Fruit fly (Drosophila melanogaster) whole organism, pupa: Measurements from ENCODE around the gene CG12483.
A peak's percentile ranks its signal among the peaks of the same experiment; 100 is the strongest.

Source experiments
- CG10348 ChIP-seq: fragments of 200-800 bp; sonication (Bioruptor generic); IDR thresholded peaks from 2 replicates; pipeline ENCODE4 v1.3.6; 2022; ENCODE audit warnings: missing biosample characterization, missing genetic modification characterization
- CG12605 ChIP-seq: fragments of 200-800 bp; sonication (Bioruptor generic); IDR thresholded peaks from 2 replicates; pipeline ENCODE4 v1.3.6; 2022; ENCODE audit warnings: missing biosample characterization, missing genetic modification characterization
- CG13204 ChIP-seq: fragments of 200-800 bp; sonication (Bioruptor generic); optimal IDR thresholded peaks from 2 replicates; lab custom pipeline; 2018; ENCODE audit warnings: missing biosample characterization, mild to moderate bottlenecking, missing genetic modification characterization, moderate library complexity
- CG14655 ChIP-seq: fragments of 200-800 bp; sonication (Bioruptor generic); optimal IDR thresholded peaks from 3 replicates; lab custom pipeline; 2017; ENCODE audit warnings: mild to moderate bottlenecking, missing biosample characterization, missing genetic modification reagents, missing genetic modification characterization
- CG15710 ChIP-seq: fragments of 200-800 bp; sonication (Bioruptor generic); optimal IDR thresholded peaks from 2 replicates; lab custom pipeline; 2018; ENCODE audit warnings: missing biosample characterization, mild to moderate bottlenecking, missing genetic modification characterization, moderate library complexity
- CG17806 ChIP-seq: fragments of 200-800 bp; sonication (Bioruptor generic); optimal IDR thresholded peaks from 2 replicates; lab custom pipeline; 2018; ENCODE audit warnings: missing biosample characterization, mild to moderate bottlenecking, missing genetic modification characterization, moderate library complexity
- CG32121 ChIP-seq: fragments of 200-800 bp; sonication (Bioruptor generic); IDR thresholded peaks from 2 replicates; pipeline ENCODE4 v1.3.6; 2022; ENCODE audit warnings: missing biosample characterization, missing genetic modification characterization
- CG34367 ChIP-seq: fragments of 200-800 bp; sonication (Bioruptor generic); optimal IDR thresholded peaks from 2 replicates; lab custom pipeline; 2018; ENCODE audit warnings: missing biosample characterization, mild to moderate bottlenecking, missing genetic modification characterization
- CG4496 ChIP-seq: fragments of 200-800 bp; sonication (Bioruptor generic); IDR thresholded peaks from 3 replicates; pipeline ENCODE4 v1.3.6; 2022; ENCODE audit warnings: missing biosample characterization, missing genetic modification characterization
- CG8159 ChIP-seq: fragments of 200-800 bp; sonication (Bioruptor generic); optimal IDR thresholded peaks from 3 replicates; lab custom pipeline; 2018; ENCODE audit warnings: missing biosample characterization, mild to moderate bottlenecking, missing genetic modification characterization, moderate library complexity
- CG8301 ChIP-seq: fragments of 200-800 bp; sonication (Bioruptor generic); optimal IDR thresholded peaks from 2 replicates; lab custom pipeline; 2018; ENCODE audit warnings: missing biosample characterization, mild to moderate bottlenecking, missing genetic modification characterization
- CG9948 ChIP-seq: fragments of 200-800 bp; sonication (Bioruptor generic); optimal IDR thresholded peaks from 2 replicates; lab custom pipeline; 2018; ENCODE audit warnings: missing biosample characterization, mild to moderate bottlenecking, missing genetic modification characterization, moderate library complexity
- D1 ChIP-seq: fragments of 200-800 bp; sonication (Bioruptor generic); optimal IDR thresholded peaks from 2 replicates; lab custom pipeline; 2018; ENCODE audit warnings: missing biosample characterization, mild to moderate bottlenecking, missing genetic modification characterization, moderate library complexity
- EcR ChIP-seq: fragments of 200-800 bp; sonication (Bioruptor generic); optimal IDR thresholded peaks from 3 replicates; lab custom pipeline; 2019; ENCODE audit warnings: missing biosample characterization, missing genetic modification characterization, mild to moderate bottlenecking, moderate library complexity, missing genetic modification reagents
- Ets98B ChIP-seq: fragments of 200-800 bp; sonication (Bioruptor generic); IDR thresholded peaks from 2 replicates; pipeline ENCODE4 v1.3.6; 2022; ENCODE audit warnings: missing biosample characterization, missing genetic modification characterization
- Pif1A ChIP-seq: fragments of 200-800 bp; sonication (Bioruptor generic); optimal IDR thresholded peaks from 3 replicates; lab custom pipeline; 2016; ENCODE audit warnings: missing biosample characterization, missing genetic modification characterization
- Pif1B ChIP-seq: fragments of 200-800 bp; sonication (Bioruptor generic); optimal IDR thresholded peaks from 3 replicates; lab custom pipeline; 2016; ENCODE audit warnings: missing biosample characterization, missing genetic modification characterization
- Snoo ChIP-seq: fragments of 200-800 bp; sonication (Bioruptor generic); optimal IDR thresholded peaks from 3 replicates; lab custom pipeline; 2017; ENCODE audit warnings: missing biosample characterization, mild to moderate bottlenecking, missing genetic modification characterization, inconsistent platforms
- fd96Ca ChIP-seq: fragments of 200-800 bp; sonication (Bioruptor generic); IDR thresholded peaks from 3 replicates; pipeline ENCODE4 v1.3.6; 2022; ENCODE audit warnings: missing biosample characterization, missing genetic modification characterization
- gl ChIP-seq: fragments of 200-800 bp; sonication (Bioruptor generic); optimal IDR thresholded peaks from 2 replicates; lab custom pipeline; 2018; ENCODE audit warnings: missing biosample characterization, mild to moderate bottlenecking, missing genetic modification characterization
- rn ChIP-seq: fragments of 200-800 bp; sonication (Bioruptor generic); IDR thresholded peaks from 2 replicates; pipeline ENCODE4 v1.3.6; 2022; ENCODE audit warnings: missing biosample characterization, missing genetic modification characterization

The CG12483 gene

dm6 chr3L:71247-71646 is 26.9 kb downstream of the CG12483 start:
- TF ChIP-seq CG14655 (GFP tag; lab: Kevin White, UChicago) (no peak), fd96Ca (no peak), Pif1A (GFP tag; lab: Kevin White, UChicago) (no peak), CG8159 (tag; lab: Kevin White, UChicago) (peak; percentile 39), CG4496 (GFP tag; lab: Robert Waterston, UW) (no peak), CG10348 (no peak), CG34367 (tag; lab: Kevin White, UChicago) (peak; percentile 51), rn (GFP tag; lab: Robert Waterston, UW) (no peak), CG9948 (tag; lab: Kevin White, UChicago) (peak; percentile 43), Pif1B (GFP tag; lab: Kevin White, UChicago) (no peak), Ets98B (GFP tag; lab: Robert Waterston, UW) (no peak), Snoo (tag; lab: Kevin White, UChicago) (no peak), CG15710 (peak; percentile 9), D1 (tag; lab: Kevin White, UChicago) (no peak), CG8301 (no peak), EcR (GFP tag; lab: Kevin White, UChicago) (peak; percentile 96), gl (no peak), CG17806 (tag; lab: Kevin White, UChicago) (peak; percentile 55), CG13204 (GFP tag; lab: Kevin White, UChicago) (no peak), CG12605 (GFP tag; lab: Robert Waterston, UW) (no peak)

dm6 chr3L:69310-69709 is 28.9 kb downstream of the CG12483 start:
- TF ChIP-seq EcR (GFP tag; lab: Kevin White, UChicago), result peak; percentile 94
- peak; percentile 13 for TF ChIP-seq CG9948 (tag; lab: Kevin White, UChicago)
- TF ChIP-seq CG13204 (GFP tag; lab: Kevin White, UChicago), result peak; percentile 58
- no peak for TF ChIP-seq CG15710
- no peak for TF ChIP-seq CG8301
- no peak for TF ChIP-seq rn (GFP tag; lab: Robert Waterston, UW)
- no peak for TF ChIP-seq D1 (tag; lab: Kevin White, UChicago)
- no peak for TF ChIP-seq CG14655 (GFP tag; lab: Kevin White, UChicago)
- no peak for TF ChIP-seq Ets98B (GFP tag; lab: Robert Waterston, UW)
- peak; percentile 45 for TF ChIP-seq CG8159 (tag; lab: Kevin White, UChicago)
- TF ChIP-seq CG32121 (GFP tag; lab: Robert Waterston, UW), result no peak
- TF ChIP-seq Pif1A (GFP tag; lab: Kevin White, UChicago), result peak; percentile 4
- TF ChIP-seq CG4496 (GFP tag; lab: Robert Waterston, UW), result 0 out of 3 replicates have a peak, but pooled peaks have one; percentile 40
- peak; percentile 15 for TF ChIP-seq CG34367 (tag; lab: Kevin White, UChicago)
- TF ChIP-seq CG12605 (GFP tag; lab: Robert Waterston, UW), result no peak
- peak; percentile 39 for TF ChIP-seq gl
- TF ChIP-seq CG17806 (tag; lab: Kevin White, UChicago), result no peak
- peak; percentile 91 for TF ChIP-seq Snoo (tag; lab: Kevin White, UChicago)
- TF ChIP-seq CG10348, result no peak
- TF ChIP-seq Pif1B (GFP tag; lab: Kevin White, UChicago), result no peak
- no peak for TF ChIP-seq fd96Ca

DNA sequence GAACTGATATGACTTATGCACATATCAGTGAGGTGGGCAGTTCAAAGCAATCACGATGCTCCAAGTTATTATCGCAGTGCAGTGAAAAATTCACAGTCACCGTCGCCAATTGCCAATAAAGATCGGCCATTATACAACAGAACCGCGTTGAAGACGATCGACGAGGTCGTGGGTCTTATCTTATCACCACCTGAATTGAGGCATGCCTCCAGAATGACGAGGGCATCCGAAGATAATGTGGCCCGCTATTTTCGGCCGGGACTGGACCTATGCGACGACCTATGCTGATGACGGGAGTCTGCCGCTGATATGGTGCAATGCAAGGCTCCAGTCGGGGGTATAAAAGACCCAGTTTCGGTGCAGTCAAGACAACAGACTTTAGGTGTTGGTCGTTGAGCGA is 32.1 kb downstream of the CG12483 start, which contains the start of gene Lsp1gamma:
TSS of gene Lsp1gamma (plus strand) at position 368 of the 400 bp plus-strand sequence.
- TF ChIP-seq fd96Ca, result no peak
- TF ChIP-seq EcR (GFP tag; lab: Kevin White, UChicago), result no peak
- no peak for TF ChIP-seq CG14655 (GFP tag; lab: Kevin White, UChicago)
- TF ChIP-seq D1 (tag; lab: Kevin White, UChicago), result no peak
- TF ChIP-seq CG9948 (tag; lab: Kevin White, UChicago), result no peak
- no peak for TF ChIP-seq Snoo (tag; lab: Kevin White, UChicago)
- TF ChIP-seq CG4496 (GFP tag; lab: Robert Waterston, UW), result no peak
- no peak for TF ChIP-seq CG8301
- TF ChIP-seq Ets98B (GFP tag; lab: Robert Waterston, UW), result no peak
- TF ChIP-seq gl, result no peak
- no peak for TF ChIP-seq CG15710
- TF ChIP-seq CG34367 (tag; lab: Kevin White, UChicago), result no peak
- no peak for TF ChIP-seq Pif1B (GFP tag; lab: Kevin White, UChicago)

DNA sequence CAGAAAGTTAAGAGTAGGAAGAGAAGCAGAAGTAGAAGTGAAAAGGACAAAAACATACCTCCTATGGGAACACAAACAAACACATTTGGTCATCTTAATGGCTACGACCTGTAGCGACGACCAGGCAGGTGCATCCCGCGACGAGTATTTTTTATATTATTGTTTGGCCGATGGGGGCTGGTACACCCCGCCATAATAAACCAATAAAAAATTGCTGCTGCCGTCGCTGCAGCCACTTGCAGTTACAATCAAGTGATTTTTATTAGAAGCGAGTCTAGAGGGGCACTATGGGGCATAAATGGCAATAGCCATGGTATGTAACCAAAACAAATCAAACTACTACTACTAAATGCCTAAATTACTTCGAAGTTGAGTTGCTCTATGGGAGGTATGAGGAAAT is 37.7 kb downstream of the CG12483 start:
- TF ChIP-seq CG14655 (GFP tag; lab: Kevin White, UChicago) (no peak), CG4496 (GFP tag; lab: Robert Waterston, UW) (peak; percentile 51; the same call in 1 of the 3 replicates)

DNA sequence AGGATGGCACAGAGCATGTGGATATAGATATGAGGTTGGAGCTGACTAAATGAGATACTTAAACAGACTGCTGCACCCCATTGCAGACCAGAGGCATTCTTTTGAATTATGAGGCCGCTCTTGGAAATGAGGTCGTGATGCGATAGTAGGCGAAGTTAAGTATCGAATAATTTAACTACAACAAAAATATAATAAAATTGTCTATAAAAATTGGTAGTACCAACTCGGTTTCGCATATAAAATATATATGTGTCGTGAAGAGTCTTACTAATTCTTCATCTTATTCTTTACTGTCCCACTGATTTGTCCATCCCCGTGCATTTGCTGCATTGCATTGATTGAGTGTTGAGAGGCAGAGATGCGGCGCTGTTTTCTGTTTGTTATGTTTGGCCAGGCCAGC is 38.1 kb downstream of the CG12483 start:
- no peak for TF ChIP-seq rn (GFP tag; lab: Robert Waterston, UW)
- TF ChIP-seq CG14655 (GFP tag; lab: Kevin White, UChicago), result peak; percentile 15
- no peak for TF ChIP-seq CG17806 (tag; lab: Kevin White, UChicago)
- no peak for TF ChIP-seq CG8159 (tag; lab: Kevin White, UChicago)
- no peak for TF ChIP-seq CG4496 (GFP tag; lab: Robert Waterston, UW)
- no peak for TF ChIP-seq D1 (tag; lab: Kevin White, UChicago)
- TF ChIP-seq, all 21 proteins: peak for 1

DNA sequence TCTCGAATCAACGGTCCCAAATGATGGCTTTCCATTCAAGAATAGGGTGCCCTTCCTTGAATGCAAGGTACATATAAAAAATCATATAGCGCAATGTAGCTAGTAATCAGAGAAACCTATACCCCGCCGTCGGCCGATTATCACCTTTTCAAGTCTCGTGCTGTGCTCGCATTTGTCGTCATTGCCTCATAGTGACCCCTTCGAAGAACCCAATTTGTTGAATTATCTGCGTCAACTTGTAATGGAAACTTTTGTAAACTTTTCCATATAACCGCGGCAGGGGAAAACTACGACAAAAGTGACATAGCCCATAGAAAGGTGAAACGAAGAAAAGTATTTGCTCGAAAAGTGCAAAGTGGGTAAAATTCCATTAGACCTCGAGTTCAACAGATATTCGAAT is 40.5 kb downstream of the CG12483 start:
- no peak for TF ChIP-seq CG13204 (GFP tag; lab: Kevin White, UChicago)
- TF ChIP-seq gl, result no peak
- TF ChIP-seq Pif1A (GFP tag; lab: Kevin White, UChicago), result no peak
